Worm (Caenorhabditis elegans) whole organism, L2 larva: ENCODE measurements around the gene ugt-67.

Experiments
- C34F6.9 ChIP-seq: fragments of 150-350 bp; optimal IDR thresholded peaks from 2 replicates; lab custom pipeline; 2014; ENCODE audit warnings: missing biosample characterization, missing genetic modification characterization
- F13H6.1 ChIP-seq: sonication (generic microtip); optimal IDR thresholded peaks from 2 replicates; lab custom pipeline; 2016; ENCODE audit warnings: missing genetic modification characterization, missing compliant biosample characterization
- Y55F3AM.14 ChIP-seq: fragments of 200-800 bp; sonication (Bioruptor generic); optimal IDR thresholded peaks from 2 replicates; lab custom pipeline; 2018; ENCODE audit warnings: mild to moderate bottlenecking, missing genetic modification characterization, missing compliant biosample characterization
- ZK546.5 ChIP-seq: sonication (generic microtip); optimal IDR thresholded peaks from 2 replicates; lab custom pipeline; 2017; ENCODE audit warnings: missing biosample characterization, missing genetic modification characterization
- alr-1 ChIP-seq: fragments of 150-350 bp; optimal IDR thresholded peaks from 2 replicates; lab custom pipeline; 2014; ENCODE audit warnings: missing biosample characterization, missing genetic modification characterization
- aly-2 ChIP-seq: fragments of 150-350 bp; optimal IDR thresholded peaks from 2 replicates; lab custom pipeline; 2014; ENCODE audit warnings: missing biosample characterization, missing genetic modification characterization
- ama-1 ChIP-seq: fragments of 150-350 bp; optimal IDR thresholded peaks from 2 replicates; lab custom pipeline; 2018; ENCODE audit warnings: inconsistent platforms
- blmp-1 ChIP-seq: sonication (generic microtip); optimal IDR thresholded peaks from 2 replicates; lab custom pipeline; 2017; ENCODE audit warnings: missing genetic modification characterization, mild to moderate bottlenecking, missing compliant biosample characterization, antibody characterized with exemption, moderate library complexity; ENCODE audit not compliant: insufficient read depth
- ceh-16 ChIP-seq: fragments of 150-350 bp; optimal IDR thresholded peaks from 2 replicates; lab custom pipeline; 2014; ENCODE audit warnings: missing biosample characterization, missing genetic modification characterization
- ceh-82 ChIP-seq: fragments of 150-350 bp; optimal IDR thresholded peaks from 2 replicates; lab custom pipeline; 2014; ENCODE audit warnings: missing biosample characterization, missing genetic modification characterization
- crh-2 ChIP-seq: sonication (generic microtip); optimal IDR thresholded peaks from 2 replicates; lab custom pipeline; 2017; ENCODE audit warnings: missing biosample characterization, missing genetic modification characterization
- dmd-4 ChIP-seq: sonication (generic microtip); optimal IDR thresholded peaks from 2 replicates; lab custom pipeline; 2017; ENCODE audit warnings: missing biosample characterization, missing genetic modification characterization
- egl-27 ChIP-seq: sonication (generic microtip); optimal IDR thresholded peaks from 3 replicates; lab custom pipeline; 2017; ENCODE audit warnings: missing biosample characterization, missing genetic modification reagents, missing genetic modification characterization
- elt-1 ChIP-seq: fragments of 150-350 bp; optimal IDR thresholded peaks from 2 replicates; lab custom pipeline; 2014; ENCODE audit warnings: missing biosample characterization, missing genetic modification characterization
- fos-1 ChIP-seq: fragments of 150-350 bp; optimal IDR thresholded peaks from 2 replicates; lab custom pipeline; 2014; ENCODE audit warnings: missing biosample characterization, missing genetic modification characterization
- gmeb-1 ChIP-seq: fragments of 150-350 bp; optimal IDR thresholded peaks from 2 replicates; lab custom pipeline; 2014; ENCODE audit warnings: missing biosample characterization, missing genetic modification characterization
- lin-11 ChIP-seq: fragments of 150-350 bp; sonication (generic microtip); optimal IDR thresholded peaks from 2 replicates; lab custom pipeline; 2014; ENCODE audit warnings: missing biosample characterization, missing genetic modification characterization, inconsistent platforms, mixed read lengths
- lin-13 ChIP-seq: fragments of 150-350 bp; optimal IDR thresholded peaks from 2 replicates; lab custom pipeline; 2014; ENCODE audit warnings: missing biosample characterization, missing genetic modification reagents, missing genetic modification characterization
- lin-39 ChIP-seq: fragments of 150-350 bp; optimal IDR thresholded peaks from 2 replicates; lab custom pipeline; 2014; ENCODE audit warnings: missing biosample characterization, missing genetic modification reagents, missing genetic modification characterization
- lsy-2 ChIP-seq, 2 experiments: fragments of 150-350 bp in 1 of 2; sonication (generic microtip) in 1 of 2; optimal IDR thresholded peaks; 2 replicates each; lab custom pipeline; 2014 to 2017; ENCODE audit warnings: missing biosample characterization in 2 of 2, missing genetic modification characterization in 2 of 2
- mab-5 ChIP-seq: fragments of 150-350 bp; optimal IDR thresholded peaks from 2 replicates; lab custom pipeline; 2014; ENCODE audit warnings: missing biosample characterization, missing genetic modification characterization
- mdl-1 ChIP-seq, 2 experiments: fragments of 150-350 bp in 1 of 2; sonication (generic microtip) in 1 of 2; optimal IDR thresholded peaks; 2 replicates each; lab custom pipeline; 2017; ENCODE audit warnings: missing biosample characterization in 2 of 2, missing genetic modification characterization in 2 of 2
- nhr-10 ChIP-seq: sonication (generic microtip); optimal IDR thresholded peaks from 2 replicates; lab custom pipeline; 2017; ENCODE audit warnings: missing biosample characterization, missing genetic modification characterization
- nhr-12 ChIP-seq: fragments of 150-350 bp; optimal IDR thresholded peaks from 2 replicates; lab custom pipeline; 2014; ENCODE audit warnings: missing biosample characterization, missing genetic modification characterization
- nhr-129 ChIP-seq: fragments of 150-350 bp; optimal IDR thresholded peaks from 2 replicates; lab custom pipeline; 2014; ENCODE audit warnings: missing biosample characterization, missing genetic modification characterization
- nhr-21 ChIP-seq: fragments of 150-350 bp; optimal IDR thresholded peaks from 2 replicates; lab custom pipeline; 2014; ENCODE audit warnings: missing biosample characterization, missing genetic modification characterization
- nhr-237 ChIP-seq: fragments of 150-350 bp; optimal IDR thresholded peaks from 2 replicates; lab custom pipeline; 2014; ENCODE audit warnings: missing biosample characterization, missing genetic modification characterization
- nhr-25 ChIP-seq: fragments of 150-350 bp; sonication (generic microtip); optimal IDR thresholded peaks from 3 replicates; lab custom pipeline; 2014; ENCODE audit warnings: missing biosample characterization, missing genetic modification characterization
- nhr-6 ChIP-seq: fragments of 150-350 bp; optimal IDR thresholded peaks from 2 replicates; lab custom pipeline; 2014; ENCODE audit warnings: missing biosample characterization, missing genetic modification characterization
- peb-1 ChIP-seq: fragments of 150-350 bp; optimal IDR thresholded peaks from 2 replicates; lab custom pipeline; 2014; ENCODE audit warnings: missing biosample characterization, missing genetic modification characterization
- skn-1 ChIP-seq: sonication (generic microtip); optimal IDR thresholded peaks from 2 replicates; lab custom pipeline; 2017; ENCODE audit warnings: missing biosample characterization, missing genetic modification characterization
- sma-3 ChIP-seq: sonication (generic microtip); optimal IDR thresholded peaks from 2 replicates; lab custom pipeline; 2016; ENCODE audit warnings: missing genetic modification reagents, missing genetic modification characterization, missing compliant biosample characterization
- sma-9 ChIP-seq, 2 experiments: fragments of 150-350 bp in 1 of 2; sonication (generic microtip) in 1 of 2; optimal IDR thresholded peaks; 2 replicates each; lab custom pipeline; 2014 to 2016; ENCODE audit warnings: missing genetic modification characterization in 2 of 2, mild to moderate bottlenecking in 1 of 2, missing biosample characterization in 1 of 2, missing compliant biosample characterization in 1 of 2, missing genetic modification reagents in 1 of 2, moderate library complexity in 1 of 2
- snpc-4 ChIP-seq: fragments of 150-350 bp; optimal IDR thresholded peaks from 2 replicates; lab custom pipeline; 2014; ENCODE audit warnings: missing biosample characterization, missing genetic modification characterization
- unc-55 ChIP-seq: fragments of 150-350 bp; sonication (generic microtip); optimal IDR thresholded peaks from 3 replicates; lab custom pipeline; 2014; ENCODE audit warnings: missing biosample characterization, missing genetic modification reagents, missing genetic modification characterization
- zag-1 ChIP-seq: fragments of 150-350 bp; optimal IDR thresholded peaks from 2 replicates; lab custom pipeline; 2014; ENCODE audit warnings: missing biosample characterization, missing genetic modification characterization
- ztf-1 ChIP-seq: fragments of 200-800 bp; sonication (Bioruptor generic); conservative IDR thresholded peaks from 2 replicates; pipeline ENCODE4 v1.3.6; 2022; ENCODE audit warnings: missing genetic modification characterization, missing compliant biosample characterization
- ztf-11 ChIP-seq: sonication (generic microtip); optimal IDR thresholded peaks from 2 replicates; lab custom pipeline; 2017; ENCODE audit warnings: missing biosample characterization, missing genetic modification characterization

ugt-67 gene

DNA sequence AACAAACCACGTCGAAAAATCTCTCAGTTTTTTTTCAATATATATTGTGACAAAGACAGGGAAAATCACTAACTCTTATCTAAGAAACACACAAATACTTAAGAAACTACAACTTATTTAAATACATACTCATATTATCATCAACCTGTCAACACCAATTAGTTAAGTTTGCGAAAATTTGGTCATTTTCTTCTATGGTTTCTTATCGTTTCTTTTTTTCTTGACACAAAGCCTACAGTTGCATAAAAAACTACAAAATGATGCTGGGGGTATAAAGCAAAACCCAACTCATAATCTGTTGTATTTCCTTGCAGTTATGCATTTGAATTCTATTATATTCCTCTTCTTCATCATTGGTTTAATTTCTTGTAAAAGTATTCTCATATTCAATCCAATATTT lies at the start of gene ugt-67:
ugt-67 (plus strand) TSS at position 301 of the 400 bp plus-strand sequence.
- no peak for TF ChIP-seq nhr-25 (tag; lab: Kevin White, UChicago)
- no peak for TF ChIP-seq nhr-129 (tag; lab: Kevin White, UChicago)
- TF ChIP-seq ZK546.5 (tag; lab: Kevin White, UChicago) = no peak
- TF ChIP-seq C34F6.9 = no peak
- no peak for TF ChIP-seq lsy-2 (tag; optimal IDR thresholded peaks at IDR 0.05; lab: Kevin White, UChicago)
- no peak for TF ChIP-seq F13H6.1 (tag; lab: Kevin White, UChicago)
- TF ChIP-seq nhr-12 (tag; lab: Kevin White, UChicago) = no peak
- TF ChIP-seq sma-3 (GFP tag; lab: Kevin White, UChicago) = no peak
- TF ChIP-seq nhr-21 (tag; lab: Kevin White, UChicago) = no peak
- no peak for TF ChIP-seq ztf-1
- no peak for TF ChIP-seq egl-27 (tag; lab: Kevin White, UChicago)

DNA sequence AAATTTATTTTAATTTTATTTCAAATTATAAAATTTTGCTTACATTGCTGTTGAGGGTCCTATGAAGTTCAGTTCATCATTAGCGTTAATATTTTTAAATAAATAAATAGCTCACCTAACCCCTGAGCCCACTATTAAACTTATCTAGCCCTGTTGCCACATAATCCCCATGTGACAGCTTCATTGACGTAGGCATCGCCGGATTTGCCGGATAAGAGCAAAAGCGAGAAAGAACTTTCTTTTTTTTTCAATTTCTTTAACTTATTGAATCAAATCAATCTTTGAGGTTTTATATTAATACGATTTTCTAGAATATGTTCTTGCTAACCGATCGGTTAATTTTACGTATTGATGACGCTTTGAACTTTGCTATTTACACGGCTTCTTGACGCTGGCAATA lies 49.2 kb upstream of the ugt-67 start:
- no peak for TF ChIP-seq lin-13 (GFP tag; lab: Kevin White, UChicago)
- no peak for TF ChIP-seq dmd-4 (tag; lab: Kevin White, UChicago)
- no peak for TF ChIP-seq nhr-237 (tag; lab: Kevin White, UChicago)
- TF ChIP-seq aly-2 (tag; lab: Kevin White, UChicago) = no peak
- no peak for TF ChIP-seq gmeb-1 (tag; lab: Kevin White, UChicago)
- TF ChIP-seq ama-1 (lab: Kevin White, UChicago) = no peak
- TF ChIP-seq ztf-1 = no peak
- no peak for TF ChIP-seq egl-27 (tag; lab: Kevin White, UChicago)
- TF ChIP-seq alr-1 (tag; lab: Kevin White, UChicago) = no peak
- TF ChIP-seq sma-9 (GFP tag; optimal IDR thresholded peaks at IDR 0.05; lab: Kevin White, UChicago) = no peak
- no peak for TF ChIP-seq sma-9 (tag; optimal IDR thresholded peaks at IDR 0.05; lab: Kevin White, UChicago)
- no peak for TF ChIP-seq ZK546.5 (tag; lab: Kevin White, UChicago)
- TF ChIP-seq zag-1 (tag; lab: Kevin White, UChicago) = no peak
- TF ChIP-seq snpc-4 (tag; lab: Kevin White, UChicago) = no peak
- TF ChIP-seq Y55F3AM.14 = no peak

DNA sequence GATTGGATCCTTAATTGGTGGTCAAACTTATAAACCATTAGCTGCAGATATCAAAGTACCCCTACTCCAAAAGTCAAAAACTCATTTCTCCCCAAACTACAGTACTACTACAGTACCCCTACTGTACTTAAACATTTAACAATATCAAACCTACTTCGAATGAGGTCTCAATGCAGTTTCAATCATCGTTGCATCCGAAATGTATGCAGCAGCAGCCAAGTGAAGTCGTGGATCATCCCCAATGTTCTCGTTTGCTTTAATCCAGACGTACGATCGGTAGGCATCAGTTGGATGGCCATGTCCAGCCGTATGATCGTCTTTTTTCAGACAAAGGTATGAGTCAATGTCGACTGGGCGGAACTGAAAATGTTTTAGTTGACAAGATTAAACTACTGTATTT lies 43.6 kb upstream of the ugt-67 start:
- TF ChIP-seq peb-1 (no peak), blmp-1 (tag; lab: Kevin White, UChicago) (no peak), ztf-1 (no peak), nhr-10 (tag; lab: Kevin White, UChicago) (no peak), Y55F3AM.14 (no peak), lin-39 (tag; lab: Kevin White, UChicago) (no peak), elt-1 (tag; lab: Kevin White, UChicago) (no peak), fos-1 (tag; lab: Kevin White, UChicago) (no peak), nhr-237 (tag; lab: Kevin White, UChicago) (no peak), sma-9 (GFP tag; optimal IDR thresholded peaks at IDR 0.05; lab: Kevin White, UChicago) (no peak), sma-9 (tag; optimal IDR thresholded peaks at IDR 0.05; lab: Kevin White, UChicago) (no peak), mab-5 (tag; lab: Kevin White, UChicago) (no peak), aly-2 (tag; lab: Kevin White, UChicago) (no peak), lsy-2 (tag; optimal IDR thresholded peaks at IDR 0.05; lab: Kevin White, UChicago) (no peak), nhr-6 (tag; lab: Kevin White, UChicago) (no peak)

DNA sequence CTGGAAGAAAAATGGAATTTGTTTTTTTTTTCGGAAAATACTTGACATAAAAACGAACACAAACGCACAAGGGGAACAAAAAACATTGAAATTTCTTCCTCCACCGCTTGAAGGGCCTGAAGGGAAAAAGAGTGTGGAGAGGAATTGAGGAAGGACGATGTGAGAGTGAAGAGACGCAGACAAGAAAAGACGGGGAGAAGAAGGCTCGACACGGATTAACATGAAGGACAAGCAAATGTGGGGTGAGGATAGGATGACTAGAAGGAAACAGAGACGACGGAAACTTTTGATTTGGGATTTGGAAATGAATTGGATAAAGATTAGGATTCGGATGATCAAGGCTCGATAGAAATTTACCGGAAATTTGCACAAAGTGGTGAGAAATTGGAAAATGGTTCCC lies 40.6 kb upstream of the ugt-67 start:
- no peak for TF ChIP-seq crh-2 (tag; lab: Kevin White, UChicago)
- TF ChIP-seq nhr-129 (tag; lab: Kevin White, UChicago) = peak; percentile 51
- TF ChIP-seq unc-55 (GFP tag; lab: Kevin White, UChicago) = peak; percentile 42
- TF ChIP-seq blmp-1 (tag; lab: Kevin White, UChicago) = no peak
- no peak for TF ChIP-seq snpc-4 (tag; lab: Kevin White, UChicago)
- TF ChIP-seq lsy-2 (tag; optimal IDR thresholded peaks at IDR 0.05; lab: Kevin White, UChicago) = peak in 1 of 2 experiments; percentile 45

ce11 chrV:4862737-4863136 lies 38.4 kb upstream of the ugt-67 start, which contains the start of gene C37H5.13:
Gene C37H5.13, minus strand, starts transcription at chrV:4862965.
- TF ChIP-seq ceh-82 (tag; lab: Kevin White, UChicago) (no peak), C34F6.9 (no peak), sma-9 (GFP tag; optimal IDR thresholded peaks at IDR 0.05; lab: Kevin White, UChicago) (peak; percentile 67), sma-9 (tag; optimal IDR thresholded peaks at IDR 0.05; lab: Kevin White, UChicago) (no peak), lsy-2 (tag; optimal IDR thresholded peaks at IDR 0.05; lab: Kevin White, UChicago) (peak in 1 of 2 experiments; percentile 49), sma-3 (GFP tag; lab: Kevin White, UChicago) (no peak), nhr-6 (tag; lab: Kevin White, UChicago) (no peak), mab-5 (tag; lab: Kevin White, UChicago) (no peak), skn-1 (tag; lab: Kevin White, UChicago) (no peak), gmeb-1 (tag; lab: Kevin White, UChicago) (no peak), F13H6.1 (tag; lab: Kevin White, UChicago) (peak; percentile 65), Y55F3AM.14 (no peak), zag-1 (tag; lab: Kevin White, UChicago) (no peak), crh-2 (tag; lab: Kevin White, UChicago) (peak; percentile 49), nhr-129 (tag; lab: Kevin White, UChicago) (peak; percentile 97), alr-1 (tag; lab: Kevin White, UChicago) (no peak), nhr-237 (tag; lab: Kevin White, UChicago) (no peak), ama-1 (lab: Kevin White, UChicago) (no peak), snpc-4 (tag; lab: Kevin White, UChicago) (no peak), nhr-12 (tag; lab: Kevin White, UChicago) (no peak), nhr-25 (tag; lab: Kevin White, UChicago) (peak; percentile 22), nhr-10 (tag; lab: Kevin White, UChicago) (no peak), ceh-16 (tag; lab: Kevin White, UChicago) (no peak), lin-11 (tag; lab: Kevin White, UChicago) (no peak), fos-1 (tag; lab: Kevin White, UChicago) (peak; percentile 40), ztf-11 (tag; lab: Kevin White, UChicago) (no peak), mdl-1 (tag; optimal IDR thresholded peaks at IDR 0.05; lab: Kevin White, UChicago) (no peak), ztf-1 (no peak), blmp-1 (tag; lab: Kevin White, UChicago) (no peak)
